Fruit fly (Drosophila melanogaster): ENCODE measurements around the gene Ten-a.
A peak's percentile ranks its signal among the peaks of the same experiment; 100 is the strongest.

Gene Ten-a

DNA sequence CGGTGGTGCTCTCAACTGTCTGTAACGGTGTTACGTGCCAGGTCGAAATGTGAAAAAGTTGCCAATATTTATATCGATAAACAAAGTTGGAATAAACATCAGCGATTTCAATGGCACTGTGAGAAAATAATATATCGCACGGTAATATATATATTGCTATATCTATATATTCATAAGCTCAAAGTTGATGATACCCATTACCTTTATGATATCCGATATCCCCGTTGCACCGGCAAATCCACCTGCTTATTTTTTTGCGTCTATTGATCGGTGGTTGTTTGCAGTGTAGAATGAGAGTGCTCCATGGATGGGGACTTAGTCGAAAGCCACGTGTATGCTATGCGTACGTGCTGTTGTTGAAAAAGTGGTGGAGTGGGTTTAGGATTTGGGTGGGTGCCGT is 197.5 kb downstream of the Ten-a start (continued):
- peak; percentile 49; the same call in 1 of the 2 replicates for TF ChIP-seq CG31441 (GFP tag; IDR thresholded peaks at IDR 0.05)
- no peak for TF ChIP-seq CG11723 (GFP tag; optimal IDR thresholded peaks at IDR 0.05)
- TF ChIP-seq PHDP (tag; optimal IDR thresholded peaks at IDR 0.05) = peak; percentile 52
- TF ChIP-seq CG32767 (GFP tag; IDR thresholded peaks at IDR 0.05) = no peak
- TF ChIP-seq peb (GFP tag; IDR thresholded peaks at IDR 0.05) = no peak
- peak; percentile 54 for TF ChIP-seq CG12769 (tag; optimal IDR thresholded peaks at IDR 0.05)
- TF ChIP-seq ci (GFP tag; IDR thresholded peaks at IDR 0.05) = peak; percentile 67
- no peak for TF ChIP-seq CG8359 (GFP tag; optimal IDR thresholded peaks at IDR 0.05; ENCODE audit: borderline replicate concordance)
- no peak for TF ChIP-seq Dip3 (GFP tag; optimal IDR thresholded peaks at IDR 0.05)
- no peak for TF ChIP-seq CG9876 (GFP tag; optimal IDR thresholded peaks at IDR 0.05)
- TF ChIP-seq CG15011 (GFP tag; optimal IDR thresholded peaks at IDR 0.05) = no peak
- no peak for TF ChIP-seq CG4282 (GFP tag; optimal IDR thresholded peaks at IDR 0.05)
- no peak for TF ChIP-seq Fer2 (tag; optimal IDR thresholded peaks at IDR 0.05)
- peak; percentile 28 for TF ChIP-seq CG13424 (tag; optimal IDR thresholded peaks at IDR 0.05)
- TF ChIP-seq hkb (optimal IDR thresholded peaks at IDR 0.05) = no peak
- peak; percentile 56 for TF ChIP-seq hkb (GFP tag; IDR thresholded peaks at IDR 0.05)
- no peak for TF ChIP-seq ssp (GFP tag; IDR thresholded peaks at IDR 0.05)
- TF ChIP-seq CG7372 (GFP tag; IDR thresholded peaks at IDR 0.05) = no peak
- peak; percentile 20 for TF ChIP-seq tap (tag; optimal IDR thresholded peaks at IDR 0.05)
- TF ChIP-seq Dek (tag; optimal IDR thresholded peaks at IDR 0.05) = no peak
- no peak for TF ChIP-seq Max (GFP tag; optimal IDR thresholded peaks at IDR 0.05)
- TF ChIP-seq Adf1 (GFP tag; IDR thresholded peaks at IDR 0.05) = no peak
- TF ChIP-seq CG1832 (GFP tag; optimal IDR thresholded peaks at IDR 0.05) = no peak
- 0 out of 2 replicates have a peak, but pooled peaks have one; percentile 7 for TF ChIP-seq ap (GFP tag; IDR thresholded peaks at IDR 0.05)
- TF ChIP-seq Taf1 (GFP tag; IDR thresholded peaks at IDR 0.05) = no peak
- TF ChIP-seq CG10979 (tag; optimal IDR thresholded peaks at IDR 0.05) = peak; percentile 55
- no peak for TF ChIP-seq MESR4 (GFP tag; optimal IDR thresholded peaks at IDR 0.05)
- peak; percentile 15; the same call in 1 of the 2 replicates for TF ChIP-seq Rx (GFP tag; IDR thresholded peaks at IDR 0.05)
- TF ChIP-seq fd96Cb (tag; optimal IDR thresholded peaks at IDR 0.05) = peak; percentile 48
- TF ChIP-seq ro (GFP tag; IDR thresholded peaks at IDR 0.05) = 0 out of 2 replicates have a peak, but pooled peaks have one; percentile 10
- TF ChIP-seq sim (GFP tag; IDR thresholded peaks at IDR 0.05) = no peak
- TF ChIP-seq ewg (GFP tag; optimal IDR thresholded peaks at IDR 0.05) = peak; percentile 1
- peak; percentile 36; the same call in 1 of the 2 replicates for TF ChIP-seq CG32772 (GFP tag; IDR thresholded peaks at IDR 0.05)
- TF ChIP-seq Kr (GFP tag; optimal IDR thresholded peaks at IDR 0.05) = no peak
- peak; percentile 38; the same call in 1 of the 2 replicates for TF ChIP-seq sob (GFP tag; IDR thresholded peaks at IDR 0.05)

DNA sequence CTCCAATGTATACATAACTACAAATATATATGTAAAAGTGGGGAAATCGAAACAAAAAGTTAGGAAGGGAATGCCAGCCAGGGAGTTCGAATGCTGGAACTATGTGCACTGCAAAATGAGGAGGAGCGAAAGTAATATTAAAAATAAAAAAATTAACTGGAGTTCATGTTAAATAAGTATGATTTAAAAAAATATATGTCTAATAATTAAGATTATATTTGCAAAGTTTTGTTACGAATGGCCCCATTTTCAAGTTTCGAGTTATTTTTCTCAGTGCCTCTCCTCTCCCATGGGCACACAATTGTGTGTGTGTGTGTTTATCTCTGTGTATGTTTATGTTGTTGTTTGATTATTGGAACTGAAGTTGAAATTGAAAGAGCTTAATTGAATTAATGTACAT is 198.9 kb downstream of the Ten-a start:
- no peak for TF ChIP-seq Poxn (GFP tag; IDR thresholded peaks at IDR 0.05)
- TF ChIP-seq CG10462 (GFP tag; optimal IDR thresholded peaks at IDR 0.05) = no peak
- no peak for TF ChIP-seq mam (GFP tag; optimal IDR thresholded peaks at IDR 0.05)
- no peak for TF ChIP-seq CG43689 (GFP tag; IDR thresholded peaks at IDR 0.05)
- no peak for TF ChIP-seq grn (GFP tag; optimal IDR thresholded peaks at IDR 0.05)
- TF ChIP-seq CG9215 (GFP tag; IDR thresholded peaks at IDR 0.05) = no peak
- TF ChIP-seq pita (GFP tag; optimal IDR thresholded peaks at IDR 0.05) = no peak
- peak; percentile 64 for TF ChIP-seq CG31441 (GFP tag; IDR thresholded peaks at IDR 0.05)
- no peak for TF ChIP-seq Scr (GFP tag; IDR thresholded peaks at IDR 0.05; ENCODE audit: partially characterized antibody)
- peak; percentile 52; the same call in 2 of the 3 replicates for TF ChIP-seq croc (GFP tag; conservative IDR thresholded peaks at IDR 0.05)
- peak; percentile 65 for TF ChIP-seq Six4 (GFP tag; optimal IDR thresholded peaks at IDR 0.05)
- TF ChIP-seq br (optimal IDR thresholded peaks at IDR 0.05) = no peak
- no peak for TF ChIP-seq ato (GFP tag; IDR thresholded peaks at IDR 0.05; ENCODE audit: partially characterized antibody)
- TF ChIP-seq CG12391 (tag; optimal IDR thresholded peaks at IDR 0.05) = peak; percentile 75
- no peak for TF ChIP-seq vfl (GFP tag; optimal IDR thresholded peaks at IDR 0.05)
- no peak for TF ChIP-seq Oaz (GFP tag; IDR thresholded peaks at IDR 0.05)
- TF ChIP-seq Awh (GFP tag; IDR thresholded peaks at IDR 0.05) = peak; percentile 63; the same call in 1 of the 2 replicates
- no peak for TF ChIP-seq sc (optimal IDR thresholded peaks at IDR 0.05)
- TF ChIP-seq sc (GFP tag; optimal IDR thresholded peaks at IDR 0.05) = peak; percentile 48
- TF ChIP-seq CG1647 (GFP tag; optimal IDR thresholded peaks at IDR 0.05) = no peak
- TF ChIP-seq Chrac-16 (GFP tag; optimal IDR thresholded peaks at IDR 0.05) = peak; percentile 35
